Worm (Caenorhabditis elegans) whole organism, L4 larva: ENCODE data around the gene C48D5.3.

Experiments used
- dpl-1 ChIP-seq: fragments of 150-350 bp; optimal IDR thresholded peaks from 2 replicates; lab custom pipeline; 2014; ENCODE audit warnings: missing biosample characterization, missing genetic modification reagents, missing genetic modification characterization
- madf-5 ChIP-seq, 2 experiments: fragments of 200-800 bp; sonication (Bioruptor generic); IDR thresholded peaks; 2 replicates each; pipeline ENCODE4 v1.3.6; 2022; ENCODE audit warnings: missing compliant biosample characterization in 2 of 2, missing genetic modification characterization in 2 of 2
- nhr-77 ChIP-seq: fragments of 150-350 bp; optimal IDR thresholded peaks from 2 replicates; lab custom pipeline; 2014; ENCODE audit warnings: missing biosample characterization, missing genetic modification characterization

ce11 chrIII:3612387-3612786 lies 30.9 kb upstream of the C48D5.3 start:
- TF ChIP-seq dpl-1 (no peak), nhr-77 (tag; lab: Kevin White, UChicago) (no peak), madf-5 (GFP tag; IDR thresholded peaks at IDR 0.05; lab: Robert Waterston, UW) (no peak)
